Fruit fly (Drosophila melanogaster) Kc167 (cell line): ENCODE data around the gene Prim2.

ENCODE experiments used
- Myc ChIP-seq: fragments of >200 bp; optimal IDR thresholded peaks from 2 replicates; lab custom pipeline; 2017; ENCODE audit warnings: missing external identifiers
- Sin3A ChIP-seq: fragments of >200 bp; optimal IDR thresholded peaks from 2 replicates; lab custom pipeline; 2018; ENCODE audit warnings: missing external identifiers
- h ChIP-seq: fragments of >200 bp; optimal IDR thresholded peaks from 3 replicates; lab custom pipeline; 2018; ENCODE audit warnings: missing external identifiers
- insv ChIP-seq: fragments of >200 bp; optimal IDR thresholded peaks from 3 replicates; lab custom pipeline; 2018; ENCODE audit warnings: missing external identifiers
- psq ChIP-seq: fragments of >200 bp; optimal IDR thresholded peaks from 2 replicates; lab custom pipeline; 2017; ENCODE audit warnings: missing external identifiers
- ttk ChIP-seq: sonication (Bioruptor generic); optimal IDR thresholded peaks from 2 replicates; lab custom pipeline; 2017; ENCODE audit warnings: missing external identifiers

Gene Prim2

dm6 chr3L:20399550-20400109, 38.2 kb upstream of the Prim2 start:
- TF ChIP-seq ttk (no peak), Myc (lab: Kevin White, UChicago) (no peak), insv (no peak)

DNA sequence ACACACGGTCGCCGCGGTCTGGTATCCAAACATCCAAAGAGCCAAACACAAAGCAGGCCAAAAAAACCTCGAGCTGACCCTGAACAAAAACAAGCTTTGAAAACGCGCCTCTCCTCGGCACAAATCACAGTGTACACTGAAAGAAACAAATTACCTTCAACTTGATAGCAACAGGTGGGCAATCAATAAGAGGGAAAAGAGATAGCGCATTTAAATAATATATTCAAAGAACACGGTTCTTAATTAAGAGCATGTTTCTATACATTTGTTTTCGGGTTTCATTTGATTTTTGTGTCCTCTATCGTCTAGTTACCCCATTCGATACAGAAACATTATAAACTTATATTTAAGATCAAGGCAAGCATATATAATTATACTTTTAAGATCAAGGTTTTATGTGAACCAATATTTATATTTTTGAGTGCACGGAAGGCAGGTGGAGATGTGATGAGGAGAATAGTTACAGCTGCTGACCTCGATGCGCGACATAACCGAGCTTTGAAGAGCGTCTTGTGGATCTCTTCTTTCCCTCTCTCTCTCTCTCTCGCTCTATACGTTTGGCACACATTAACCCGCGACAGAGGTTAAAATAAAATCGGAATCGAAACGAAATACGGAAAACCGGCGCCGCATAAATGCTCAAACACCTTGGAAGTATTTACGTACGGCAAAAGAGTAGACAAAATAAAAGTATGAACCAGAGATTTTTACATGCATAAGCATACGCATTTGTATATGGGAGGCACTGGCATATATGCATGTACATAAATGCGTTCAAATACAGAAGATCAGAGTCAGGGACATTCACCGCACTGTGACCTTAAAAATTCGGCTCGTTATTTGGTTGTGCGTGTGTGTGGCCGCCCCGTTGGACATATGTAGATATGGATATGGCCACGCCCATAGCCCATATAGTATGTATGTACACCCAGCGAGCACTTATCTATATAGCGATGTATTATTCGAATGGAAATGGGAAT, 37.1 kb upstream of the Prim2 start:
- TF ChIP-seq psq (no peak), insv (no peak), Myc (lab: Kevin White, UChicago) (no peak), ttk (no peak), Sin3A (no peak), h (lab: Kevin White, UChicago) (no peak)

dm6 chr3L:20397770-20398169, 36.4 kb upstream of the Prim2 start:
- no peak for TF ChIP-seq psq
- TF ChIP-seq ttk: no peak
- TF ChIP-seq Myc (lab: Kevin White, UChicago): no peak
- no peak for TF ChIP-seq Sin3A
- TF ChIP-seq insv: no peak
- TF ChIP-seq h (lab: Kevin White, UChicago): no peak

DNA sequence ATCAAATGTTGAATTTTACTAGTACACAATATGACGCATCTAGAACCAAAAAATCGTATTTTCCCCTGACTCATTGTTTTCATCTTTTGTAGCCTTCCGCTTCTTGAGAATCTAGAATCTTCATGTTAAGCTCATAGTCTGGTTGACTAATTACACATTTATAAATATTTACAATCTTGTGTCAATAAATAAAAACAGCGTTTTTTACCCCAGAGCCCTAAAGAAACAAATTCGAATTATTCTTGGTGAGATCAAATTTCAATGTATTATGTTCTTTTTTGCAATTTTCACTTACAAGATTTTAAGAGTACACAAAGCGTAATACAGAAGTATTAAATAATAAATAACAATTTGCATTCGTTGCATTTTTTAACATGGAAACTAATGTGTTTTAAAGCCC, 34.7 kb upstream of the Prim2 start:
- no peak for TF ChIP-seq psq
- no peak for TF ChIP-seq Sin3A
- TF ChIP-seq ttk: no peak
- TF ChIP-seq Myc (lab: Kevin White, UChicago): no peak
- TF ChIP-seq h (lab: Kevin White, UChicago): no peak
- no peak for TF ChIP-seq insv

DNA sequence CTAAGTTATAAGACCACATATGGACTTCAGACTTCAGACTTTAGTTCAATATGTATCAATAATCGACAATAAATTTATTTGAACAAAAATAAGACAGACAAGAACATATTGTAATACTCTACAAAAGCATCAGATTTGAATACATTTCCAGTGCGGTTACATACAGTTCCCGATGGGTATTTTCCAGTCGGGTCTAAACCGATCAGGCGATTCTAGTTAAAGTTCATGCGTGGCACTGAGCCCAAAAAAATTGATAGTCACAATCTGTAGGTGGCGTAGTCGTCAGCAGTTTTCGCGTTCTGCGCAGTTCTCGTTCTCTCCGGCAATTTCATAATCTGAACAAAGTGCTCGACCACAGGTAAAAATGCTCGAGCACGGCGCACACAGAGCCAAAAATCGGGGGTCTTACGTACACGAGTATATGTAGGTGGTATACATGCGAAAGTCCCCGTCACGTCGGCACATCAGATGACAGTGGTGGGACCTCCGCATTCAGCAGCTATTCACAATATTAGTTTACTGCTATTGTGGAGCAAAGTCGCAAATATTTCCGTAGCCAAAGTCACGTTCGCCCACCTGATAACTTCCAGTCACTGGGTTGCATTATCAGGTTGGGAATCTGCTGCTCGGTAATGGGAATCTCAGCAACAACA, 34.0 kb upstream of the Prim2 start:
- TF ChIP-seq insv: no peak
- TF ChIP-seq h (lab: Kevin White, UChicago): no peak
- no peak for TF ChIP-seq Sin3A
- TF ChIP-seq ttk: no peak
- no peak for TF ChIP-seq Myc (lab: Kevin White, UChicago)
- no peak for TF ChIP-seq psq

DNA sequence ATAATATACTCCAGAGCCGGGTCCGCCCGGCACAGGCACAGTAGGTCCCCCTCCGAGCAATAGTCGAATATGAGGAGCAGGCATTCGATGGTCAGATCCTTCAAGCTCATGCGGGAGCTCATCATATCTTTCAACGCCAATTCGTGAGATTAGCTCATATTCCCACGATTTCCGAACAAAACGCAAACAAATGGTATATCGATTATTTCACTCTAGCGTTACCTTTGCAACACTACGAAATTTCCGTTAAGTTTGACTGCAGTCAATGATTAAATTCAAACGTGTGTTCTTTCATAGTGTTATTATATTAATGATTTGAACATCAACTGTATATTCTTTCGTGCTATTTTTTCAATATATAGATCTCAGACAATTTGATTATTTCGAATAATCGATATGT, 32.0 kb upstream of the Prim2 start, which contains the start of gene CG33969:
Gene CG33969, minus strand, starts transcription at position 197 of the 400 bp plus-strand sequence.
- TF ChIP-seq Myc (lab: Kevin White, UChicago) (no peak), Sin3A (no peak), insv (no peak), psq (no peak), h (lab: Kevin White, UChicago) (no peak), ttk (no peak)

DNA sequence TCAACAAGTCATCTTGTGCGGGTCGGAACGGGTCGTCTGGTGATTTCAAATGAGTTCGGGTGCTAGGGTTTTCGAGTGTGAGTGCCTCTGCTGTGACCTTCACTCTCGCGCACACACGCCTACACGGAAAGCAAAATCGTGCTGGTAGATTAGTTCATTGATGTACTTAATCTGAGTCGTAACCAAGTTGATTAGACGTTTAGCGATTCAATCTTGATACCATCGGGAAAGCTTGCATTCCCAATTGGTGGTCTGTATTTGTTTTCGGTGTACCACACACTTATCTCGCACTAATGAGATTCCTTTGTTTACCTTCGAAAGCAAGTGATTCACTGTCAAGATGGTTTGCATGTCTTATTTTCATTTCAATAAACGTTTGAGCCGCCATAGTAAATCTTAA, 27.6 kb upstream of the Prim2 start:
- TF ChIP-seq Sin3A: no peak
- no peak for TF ChIP-seq ttk
- TF ChIP-seq Myc (lab: Kevin White, UChicago): no peak
- TF ChIP-seq psq: no peak
- no peak for TF ChIP-seq h (lab: Kevin White, UChicago)
- no peak for TF ChIP-seq insv

dm6 chr3L:20387843-20388163, 26.4 kb upstream of the Prim2 start:
- TF ChIP-seq Sin3A (no peak), Myc (lab: Kevin White, UChicago) (no peak), ttk (no peak)

- TF ChIP-seq Myc (lab: Kevin White, UChicago): no peak
- no peak for TF ChIP-seq Sin3A
- TF ChIP-seq psq: no peak
- TF ChIP-seq h (lab: Kevin White, UChicago): no peak
- no peak for TF ChIP-seq insv
- no peak for TF ChIP-seq ttk
Observed at dm6 chr3L:20387038-20387842, 25.9 kb upstream of the Prim2 start.

DNA sequence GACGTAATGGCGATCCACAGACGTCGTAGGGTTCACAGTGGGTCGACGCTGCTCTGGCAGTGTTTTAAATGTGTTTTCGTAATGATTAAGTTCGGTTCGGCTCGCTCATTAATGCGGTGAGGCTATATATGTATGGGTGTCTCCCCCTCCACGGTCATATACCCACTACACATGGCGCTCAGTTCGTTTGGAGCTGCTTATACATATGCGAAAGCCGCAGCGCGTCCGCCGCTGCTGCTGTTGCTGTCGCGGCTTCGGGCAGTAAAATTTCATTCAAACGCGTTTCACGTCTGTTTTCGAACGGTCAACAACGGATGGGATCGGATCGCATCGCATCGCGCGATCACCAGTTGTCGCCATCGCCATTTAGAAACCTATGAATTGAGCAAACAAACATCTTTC, 24.6 kb upstream of the Prim2 start:
- TF ChIP-seq Myc (lab: Kevin White, UChicago) (no peak), ttk (no peak), psq (no peak), insv (no peak), h (lab: Kevin White, UChicago) (no peak), Sin3A (no peak)

dm6 chr3L:20385408-20385807, 24.0 kb upstream of the Prim2 start:
- no peak for TF ChIP-seq Sin3A
- TF ChIP-seq Myc (lab: Kevin White, UChicago): no peak
- TF ChIP-seq ttk: no peak
- no peak for TF ChIP-seq insv
- no peak for TF ChIP-seq psq
- TF ChIP-seq h (lab: Kevin White, UChicago): no peak

- TF ChIP-seq ttk: no peak
Observed at dm6 chr3L:20385006-20385405, 23.6 kb upstream of the Prim2 start.
